Fruit fly (Drosophila melanogaster) whole organism, pupa: ENCODE results near the gene Osi18.
A peak's percentile ranks its signal among the peaks of the same experiment; 100 is the strongest.

ENCODE experiments used
- CG10348 ChIP-seq: fragments of 200-800 bp; sonication (Bioruptor generic); IDR thresholded peaks from 2 replicates; pipeline ENCODE4 v1.3.6; 2022; ENCODE audit warnings: missing biosample characterization, missing genetic modification characterization
- CG12605 ChIP-seq: fragments of 200-800 bp; sonication (Bioruptor generic); IDR thresholded peaks from 2 replicates; pipeline ENCODE4 v1.3.6; 2022; ENCODE audit warnings: missing biosample characterization, missing genetic modification characterization
- CG13204 ChIP-seq: fragments of 200-800 bp; sonication (Bioruptor generic); optimal IDR thresholded peaks from 2 replicates; lab custom pipeline; 2018; ENCODE audit warnings: missing biosample characterization, mild to moderate bottlenecking, missing genetic modification characterization, moderate library complexity
- CG14655 ChIP-seq: fragments of 200-800 bp; sonication (Bioruptor generic); optimal IDR thresholded peaks from 3 replicates; lab custom pipeline; 2017; ENCODE audit warnings: mild to moderate bottlenecking, missing biosample characterization, missing genetic modification reagents, missing genetic modification characterization
- CG15710 ChIP-seq: fragments of 200-800 bp; sonication (Bioruptor generic); optimal IDR thresholded peaks from 2 replicates; lab custom pipeline; 2018; ENCODE audit warnings: missing biosample characterization, mild to moderate bottlenecking, missing genetic modification characterization, moderate library complexity
- CG17806 ChIP-seq: fragments of 200-800 bp; sonication (Bioruptor generic); optimal IDR thresholded peaks from 2 replicates; lab custom pipeline; 2018; ENCODE audit warnings: missing biosample characterization, mild to moderate bottlenecking, missing genetic modification characterization, moderate library complexity
- CG32121 ChIP-seq: fragments of 200-800 bp; sonication (Bioruptor generic); IDR thresholded peaks from 2 replicates; pipeline ENCODE4 v1.3.6; 2022; ENCODE audit warnings: missing biosample characterization, missing genetic modification characterization
- CG34367 ChIP-seq: fragments of 200-800 bp; sonication (Bioruptor generic); optimal IDR thresholded peaks from 2 replicates; lab custom pipeline; 2018; ENCODE audit warnings: missing biosample characterization, mild to moderate bottlenecking, missing genetic modification characterization
- CG4496 ChIP-seq: fragments of 200-800 bp; sonication (Bioruptor generic); IDR thresholded peaks from 3 replicates; pipeline ENCODE4 v1.3.6; 2022; ENCODE audit warnings: missing biosample characterization, missing genetic modification characterization
- CG8159 ChIP-seq: fragments of 200-800 bp; sonication (Bioruptor generic); optimal IDR thresholded peaks from 3 replicates; lab custom pipeline; 2018; ENCODE audit warnings: missing biosample characterization, mild to moderate bottlenecking, missing genetic modification characterization, moderate library complexity
- CG8301 ChIP-seq: fragments of 200-800 bp; sonication (Bioruptor generic); optimal IDR thresholded peaks from 2 replicates; lab custom pipeline; 2018; ENCODE audit warnings: missing biosample characterization, mild to moderate bottlenecking, missing genetic modification characterization
- CG9948 ChIP-seq: fragments of 200-800 bp; sonication (Bioruptor generic); optimal IDR thresholded peaks from 2 replicates; lab custom pipeline; 2018; ENCODE audit warnings: missing biosample characterization, mild to moderate bottlenecking, missing genetic modification characterization, moderate library complexity
- D1 ChIP-seq: fragments of 200-800 bp; sonication (Bioruptor generic); optimal IDR thresholded peaks from 2 replicates; lab custom pipeline; 2018; ENCODE audit warnings: missing biosample characterization, mild to moderate bottlenecking, missing genetic modification characterization, moderate library complexity
- EcR ChIP-seq: fragments of 200-800 bp; sonication (Bioruptor generic); optimal IDR thresholded peaks from 3 replicates; lab custom pipeline; 2019; ENCODE audit warnings: missing biosample characterization, missing genetic modification characterization, mild to moderate bottlenecking, moderate library complexity, missing genetic modification reagents
- Ets98B ChIP-seq: fragments of 200-800 bp; sonication (Bioruptor generic); IDR thresholded peaks from 2 replicates; pipeline ENCODE4 v1.3.6; 2022; ENCODE audit warnings: missing biosample characterization, missing genetic modification characterization
- Pif1A ChIP-seq: fragments of 200-800 bp; sonication (Bioruptor generic); optimal IDR thresholded peaks from 3 replicates; lab custom pipeline; 2016; ENCODE audit warnings: missing biosample characterization, missing genetic modification characterization
- Pif1B ChIP-seq: fragments of 200-800 bp; sonication (Bioruptor generic); optimal IDR thresholded peaks from 3 replicates; lab custom pipeline; 2016; ENCODE audit warnings: missing biosample characterization, missing genetic modification characterization
- Snoo ChIP-seq: fragments of 200-800 bp; sonication (Bioruptor generic); optimal IDR thresholded peaks from 3 replicates; lab custom pipeline; 2017; ENCODE audit warnings: missing biosample characterization, mild to moderate bottlenecking, missing genetic modification characterization, inconsistent platforms
- fd96Ca ChIP-seq: fragments of 200-800 bp; sonication (Bioruptor generic); IDR thresholded peaks from 3 replicates; pipeline ENCODE4 v1.3.6; 2022; ENCODE audit warnings: missing biosample characterization, missing genetic modification characterization
- gl ChIP-seq: fragments of 200-800 bp; sonication (Bioruptor generic); optimal IDR thresholded peaks from 2 replicates; lab custom pipeline; 2018; ENCODE audit warnings: missing biosample characterization, mild to moderate bottlenecking, missing genetic modification characterization
- rn ChIP-seq: fragments of 200-800 bp; sonication (Bioruptor generic); IDR thresholded peaks from 2 replicates; pipeline ENCODE4 v1.3.6; 2022; ENCODE audit warnings: missing biosample characterization, missing genetic modification characterization

Osi18 gene

dm6 chr3R:6329774-6330298 is at the start of gene Osi18:
TSS of gene Osi18 (plus strand) at chr3R:6330248.
- TF ChIP-seq CG13204 (GFP tag; lab: Kevin White, UChicago) (no peak), gl (no peak), CG17806 (tag; lab: Kevin White, UChicago) (no peak), Snoo (no peak), CG12605 (GFP tag; lab: Robert Waterston, UW) (no peak), Pif1A (no peak), rn (GFP tag; lab: Robert Waterston, UW) (no peak), Ets98B (GFP tag; lab: Robert Waterston, UW) (no peak), Pif1B (GFP tag; lab: Kevin White, UChicago) (no peak), CG15710 (tag; lab: Kevin White, UChicago) (no peak), EcR (GFP tag; lab: Kevin White, UChicago) (no peak), CG8159 (no peak), CG4496 (no peak)

- no peak for TF ChIP-seq CG34367
Measured at dm6 chr3R:6285100-6285499, 44.9 kb upstream of the Osi18 start, which contains the start of gene CG15597. TSS of gene CG15597 (minus strand) at chr3R:6285200.

dm6 chr3R:6287433-6287832 is 42.6 kb upstream of the Osi18 start, which contains the start of gene CG15594:
TSS of gene CG15594 (plus strand) at chr3R:6287733.
- no peak for TF ChIP-seq CG15710 (tag; lab: Kevin White, UChicago)
- no peak for TF ChIP-seq CG34367
- TF ChIP-seq CG8301 (tag; lab: Kevin White, UChicago): no peak
- TF ChIP-seq Snoo: no peak
- TF ChIP-seq CG32121: no peak
- TF ChIP-seq D1 (tag; lab: Kevin White, UChicago): no peak
- no peak for TF ChIP-seq CG4496
- no peak for TF ChIP-seq CG10348 (GFP tag; lab: Robert Waterston, UW)
- no peak for TF ChIP-seq fd96Ca (GFP tag; lab: Robert Waterston, UW)
- TF ChIP-seq CG9948 (tag; lab: Kevin White, UChicago): no peak
- TF ChIP-seq CG17806 (tag; lab: Kevin White, UChicago): no peak
- TF ChIP-seq gl: no peak
- TF ChIP-seq Ets98B (GFP tag; lab: Robert Waterston, UW): no peak
- no peak for TF ChIP-seq CG12605 (GFP tag; lab: Robert Waterston, UW)

dm6 chr3R:6290289-6290688 is 39.8 kb upstream of the Osi18 start:
- no peak for TF ChIP-seq CG34367
- TF ChIP-seq CG8301 (tag; lab: Kevin White, UChicago): no peak
- no peak for TF ChIP-seq gl
- TF ChIP-seq, all 21 proteins: peak for 0

- TF ChIP-seq CG8301 (tag; lab: Kevin White, UChicago): peak; percentile 11
- TF ChIP-seq CG13204 (GFP tag; lab: Kevin White, UChicago): no peak
- no peak for TF ChIP-seq gl
- peak; percentile 10 for TF ChIP-seq CG14655 (GFP tag; lab: Kevin White, UChicago)
- TF ChIP-seq, all 21 proteins: peak for 2
Measured at dm6 chr3R:6291437-6291836, 38.6 kb upstream of the Osi18 start, which contains the start of gene Osi13. TSS of gene Osi13 (plus strand) at chr3R:6291737.

- TF ChIP-seq CG10348 (GFP tag; lab: Robert Waterston, UW): no peak
- no peak for TF ChIP-seq Snoo
- no peak for TF ChIP-seq D1 (tag; lab: Kevin White, UChicago)
- TF ChIP-seq CG32121: no peak
- no peak for TF ChIP-seq EcR (GFP tag; lab: Kevin White, UChicago)
- TF ChIP-seq CG12605 (GFP tag; lab: Robert Waterston, UW): no peak
- TF ChIP-seq CG17806 (tag; lab: Kevin White, UChicago): no peak
- TF ChIP-seq Pif1A: no peak
- TF ChIP-seq CG9948 (tag; lab: Kevin White, UChicago): no peak
- no peak for TF ChIP-seq CG34367
Measured at dm6 chr3R:6294046-6294445, 36.0 kb upstream of the Osi18 start.

- no peak for TF ChIP-seq CG10348 (GFP tag; lab: Robert Waterston, UW)
- TF ChIP-seq CG17806 (tag; lab: Kevin White, UChicago): no peak
- no peak for TF ChIP-seq CG9948 (tag; lab: Kevin White, UChicago)
- TF ChIP-seq CG34367: no peak
- no peak for TF ChIP-seq EcR (GFP tag; lab: Kevin White, UChicago)
- TF ChIP-seq fd96Ca (GFP tag; lab: Robert Waterston, UW): no peak
- TF ChIP-seq CG32121: no peak
Measured at dm6 chr3R:6297164-6297563, 32.9 kb upstream of the Osi18 start.

dm6 chr3R:6298828-6299227 is 31.2 kb upstream of the Osi18 start, which contains the start of gene Osi14:
TSS of gene Osi14 (plus strand) at chr3R:6299128.
- no peak for TF ChIP-seq CG17806 (tag; lab: Kevin White, UChicago)
- no peak for TF ChIP-seq fd96Ca (GFP tag; lab: Robert Waterston, UW)
- TF ChIP-seq rn (GFP tag; lab: Robert Waterston, UW): no peak
